Fruit fly (Drosophila melanogaster) Kc167 (cell line): ENCODE results near the gene CG32271.

Experiments
- psq ChIP-seq: fragments of >200 bp; optimal IDR thresholded peaks from 2 replicates; lab custom pipeline; 2017; ENCODE audit warnings: missing external identifiers
- ttk ChIP-seq: sonication (Bioruptor generic); optimal IDR thresholded peaks from 2 replicates; lab custom pipeline; 2017; ENCODE audit warnings: missing external identifiers

DNA sequence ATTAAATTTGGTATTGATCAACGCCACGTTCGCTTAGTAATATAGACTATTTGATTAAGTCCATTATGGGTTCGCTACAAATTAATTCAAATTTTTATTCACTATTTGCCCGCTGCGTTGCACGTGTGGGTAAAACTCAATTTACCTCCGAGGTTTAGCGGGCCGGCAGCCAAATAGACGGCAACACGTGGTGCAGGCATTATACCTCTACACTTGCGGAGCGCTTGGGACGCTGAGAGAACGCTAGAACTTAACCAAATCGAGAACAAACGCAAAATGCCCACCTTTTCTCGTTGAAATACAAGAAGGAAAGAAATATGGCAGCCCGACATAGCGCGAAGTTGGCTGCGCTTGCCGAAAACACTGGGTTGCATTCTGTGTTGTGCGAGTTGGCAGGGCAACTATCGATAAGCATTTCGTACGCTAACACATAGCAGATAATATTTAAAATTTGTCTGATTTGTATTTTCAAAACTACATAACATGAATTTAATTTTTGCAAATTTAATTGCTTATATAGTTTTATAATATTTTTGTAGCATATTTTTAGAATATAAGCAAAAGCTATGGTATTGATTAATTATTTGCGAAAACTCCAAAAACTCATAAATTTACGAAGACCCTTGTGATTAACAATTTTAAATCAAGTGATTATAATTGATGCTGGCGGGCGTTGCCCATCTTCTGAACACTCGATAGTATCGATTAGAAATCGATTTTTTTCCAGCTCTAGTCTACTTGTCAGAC, 19.9 kb upstream of the CG32271 start, which contains the start of the genes RpL28 and eIF1:
- no peak for TF ChIP-seq ttk
- no peak for TF ChIP-seq psq (lab: Kevin White, UChicago)
